Worm (Caenorhabditis elegans): ENCODE data around the gene cubn-1.

DNA sequence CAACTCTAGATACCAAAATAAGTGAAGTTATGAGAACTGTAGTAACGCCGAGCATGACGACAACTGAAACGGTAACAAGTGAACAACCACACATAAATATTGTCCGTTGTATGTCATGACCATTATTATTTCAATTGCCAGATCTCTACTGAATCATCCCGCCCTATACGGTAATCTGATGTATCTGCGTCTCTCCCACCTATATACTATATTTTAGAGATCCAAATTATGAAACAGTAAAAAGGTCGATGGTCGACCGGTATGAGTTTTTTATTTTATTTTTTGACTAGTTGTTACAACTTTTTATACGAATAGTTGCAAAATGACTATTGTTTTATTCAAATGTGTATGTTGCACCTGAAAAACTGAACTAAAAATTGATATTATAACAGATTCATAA lies 20.5 kb upstream of the cubn-1 start, which contains the start of gene ttr-43:
- TF ChIP-seq unc-62 (GFP tag; optimal IDR thresholded peaks at IDR 0.05) (no peak), swsn-7 (tag; optimal IDR thresholded peaks at IDR 0.05) (no peak), mep-1 (tag; optimal IDR thresholded peaks at IDR 0.05) (no peak), fkh-10 (GFP tag; optimal IDR thresholded peaks at IDR 0.05) (no peak), fos-1 (tag; optimal IDR thresholded peaks at IDR 0.05) (no peak), nhr-11 (tag; optimal IDR thresholded peaks at IDR 0.05) (no peak), rnt-1 (tag; optimal IDR thresholded peaks at IDR 0.05) (no peak), ceh-88 (GFP tag; IDR thresholded peaks at IDR 0.05) (no peak), snu-23 (GFP tag; optimal IDR thresholded peaks at IDR 0.05) (no peak), pqm-1 (tag; optimal IDR thresholded peaks at IDR 0.05) (no peak), ceh-90 (tag; optimal IDR thresholded peaks at IDR 0.05) (no peak), hpl-2 (GFP tag; optimal IDR thresholded peaks at IDR 0.05) (no peak), efl-3 (GFP tag; optimal IDR thresholded peaks at IDR 0.05) (no peak)
